Fruit fly (Drosophila melanogaster): Measurements from ENCODE around the gene Prx6a.

Gene Prx6a

dm6 chr2L:2905051-2905446 is 27.0 kb upstream of the Prx6a start (continued):
- TF ChIP-seq HHEX (GFP tag; optimal IDR thresholded peaks at IDR 0.05) (peak; percentile 26), abd-A (tag; optimal IDR thresholded peaks at IDR 0.05) (no peak), Lhr (GFP tag; optimal IDR thresholded peaks at IDR 0.05) (no peak), row (GFP tag; IDR thresholded peaks at IDR 0.05) (peak; percentile 75), cg (GFP tag; optimal IDR thresholded peaks at IDR 0.05) (no peak), crc (GFP tag; optimal IDR thresholded peaks at IDR 0.05) (no peak), Kr (GFP tag; optimal IDR thresholded peaks at IDR 0.05) (no peak), cad (GFP tag; optimal IDR thresholded peaks at IDR 0.05) (no peak), disco-r (GFP tag; optimal IDR thresholded peaks at IDR 0.05) (no peak), Stat92E (GFP tag; optimal IDR thresholded peaks at IDR 0.05) (no peak), dimm (GFP tag; IDR thresholded peaks at IDR 0.05) (peak; percentile 24; the same call in 1 of the 2 replicates), CG7987 (GFP tag; optimal IDR thresholded peaks at IDR 0.05) (no peak), hb (GFP tag; IDR thresholded peaks at IDR 0.05; ENCODE audit: partially characterized antibody) (no peak), gcm (GFP tag; optimal IDR thresholded peaks at IDR 0.05) (peak; percentile 30), CG6272 (GFP tag; IDR thresholded peaks at IDR 0.05) (no peak), CrebB (tag; optimal IDR thresholded peaks at IDR 0.05) (no peak), CG15269 (tag; optimal IDR thresholded peaks at IDR 0.05) (peak; percentile 69), CG2116 (GFP tag; optimal IDR thresholded peaks at IDR 0.05) (peak; percentile 12), CG12769 (tag; optimal IDR thresholded peaks at IDR 0.05) (no peak), CG6683 (GFP tag; optimal IDR thresholded peaks at IDR 0.05) (no peak), CG9215 (GFP tag; IDR thresholded peaks at IDR 0.05) (no peak), CG32532 (GFP tag; IDR thresholded peaks at IDR 0.05) (no peak), zfh1 (GFP tag; IDR thresholded peaks at IDR 0.05) (peak; percentile 33; the same call in 1 of the 3 replicates), Sox102F (GFP tag; optimal IDR thresholded peaks at IDR 0.05) (peak; percentile 89), lbe (GFP tag; optimal IDR thresholded peaks at IDR 0.05) (no peak), CG3838 (GFP tag; optimal IDR thresholded peaks at IDR 0.05) (no peak), p53 (GFP tag; optimal IDR thresholded peaks at IDR 0.05) (no peak), D19B (GFP tag; optimal IDR thresholded peaks at IDR 0.05) (peak; percentile 82), CG3847 (GFP tag; IDR thresholded peaks at IDR 0.05) (no peak), CG12104 (GFP tag; optimal IDR thresholded peaks at IDR 0.05) (no peak), odd (GFP tag; optimal IDR thresholded peaks at IDR 0.05) (peak; percentile 17), sna (GFP tag; IDR thresholded peaks at IDR 0.05; ENCODE audit: partially characterized antibody) (no peak), NFAT (GFP tag; IDR thresholded peaks at IDR 0.05) (no peak), CG30020 (tag; optimal IDR thresholded peaks at IDR 0.05) (no peak), sisA (GFP tag; IDR thresholded peaks at IDR 0.05) (no peak; the same call in none of the 2 replicates), Pdp1 (GFP tag; optimal IDR thresholded peaks at IDR 0.05) (no peak), CG6765 (GFP tag; optimal IDR thresholded peaks at IDR 0.05) (no peak), CG16813 (GFP tag; IDR thresholded peaks at IDR 0.05; ENCODE audit: partially characterized antibody) (no peak), Fer1 (GFP tag; optimal IDR thresholded peaks at IDR 0.05) (peak; percentile 3), grn (GFP tag; optimal IDR thresholded peaks at IDR 0.05) (no peak), Med (GFP tag) (peak; percentile 2), CG13296 (GFP tag; optimal IDR thresholded peaks at IDR 0.05) (no peak), jigr1 (GFP tag; IDR thresholded peaks at IDR 0.05) (no peak), CG9797 (GFP tag; optimal IDR thresholded peaks at IDR 0.05) (no peak), luna (GFP tag; optimal IDR thresholded peaks at IDR 0.05) (no peak), CG17912 (GFP tag; optimal IDR thresholded peaks at IDR 0.05) (no peak), wek (GFP tag; optimal IDR thresholded peaks at IDR 0.05) (no peak), amos (GFP tag; IDR thresholded peaks at IDR 0.05; ENCODE audit: partially characterized antibody) (no peak), Atf-2 (GFP tag; optimal IDR thresholded peaks at IDR 0.05) (no peak), lmd (GFP tag; IDR thresholded peaks at IDR 0.05) (peak; percentile 72), so (GFP tag; IDR thresholded peaks at IDR 0.05) (no peak)
